Fruit fly (Drosophila melanogaster): Measurements from ENCODE around the gene RhoGAP71E.
A peak's percentile ranks its signal among the peaks of the same experiment; 100 is the strongest.

Gene RhoGAP71E

dm6 chr3L:15592536-15593260 lies 4.0 kb downstream of the RhoGAP71E start (continued):
- TF ChIP-seq CG4617 (GFP tag; optimal IDR thresholded peaks at IDR 0.05; ENCODE audit: borderline replicate concordance) = no peak
- no peak for TF ChIP-seq HLHmδ (GFP tag; optimal IDR thresholded peaks at IDR 0.05)
- peak; percentile 64 for TF ChIP-seq Fer3 (tag; optimal IDR thresholded peaks at IDR 0.05)
- TF ChIP-seq vfl (GFP tag; optimal IDR thresholded peaks at IDR 0.05) = no peak
- no peak for TF ChIP-seq lbe (GFP tag; optimal IDR thresholded peaks at IDR 0.05)
- peak; percentile 50 for TF ChIP-seq Hmr (GFP tag; optimal IDR thresholded peaks at IDR 0.05)
- TF ChIP-seq CG17186 (GFP tag; optimal IDR thresholded peaks at IDR 0.05) = no peak
- TF ChIP-seq stwl (tag; optimal IDR thresholded peaks at IDR 0.05) = no peak
- peak; percentile 48; the same call in 1 of the 2 replicates for TF ChIP-seq Ptx1 (GFP tag; IDR thresholded peaks at IDR 0.05)
- TF ChIP-seq br (optimal IDR thresholded peaks at IDR 0.05) = no peak
- no peak for TF ChIP-seq CG12219 (GFP tag; optimal IDR thresholded peaks at IDR 0.05)
- no peak for TF ChIP-seq CG3995 (GFP tag; optimal IDR thresholded peaks at IDR 0.05)
- peak; percentile 32 for TF ChIP-seq CG15514 (GFP tag; optimal IDR thresholded peaks at IDR 0.05)
- no peak for TF ChIP-seq CG10462 (GFP tag; optimal IDR thresholded peaks at IDR 0.05)
- TF ChIP-seq gcm (GFP tag; optimal IDR thresholded peaks at IDR 0.05) = peak; percentile 60
- TF ChIP-seq gem (tag; optimal IDR thresholded peaks at IDR 0.05) = peak; percentile 85
- no peak for TF ChIP-seq CG3838 (GFP tag; optimal IDR thresholded peaks at IDR 0.05)
- TF ChIP-seq Abd-B (GFP tag; optimal IDR thresholded peaks at IDR 0.05) = peak; percentile 42
- no peak for TF ChIP-seq ara (GFP tag; IDR thresholded peaks at IDR 0.05)
- TF ChIP-seq CG30403 (GFP tag; optimal IDR thresholded peaks at IDR 0.05) = peak; percentile 3
- no peak for TF ChIP-seq ac (GFP tag; optimal IDR thresholded peaks at IDR 0.05)
- no peak for TF ChIP-seq CG2202 (tag; optimal IDR thresholded peaks at IDR 0.05)
- TF ChIP-seq CG17829 (tag; optimal IDR thresholded peaks at IDR 0.05) = peak; percentile 65
- no peak for TF ChIP-seq CG4730 (GFP tag; IDR thresholded peaks at IDR 0.05)
- no peak for TF ChIP-seq Dfd (GFP tag; optimal IDR thresholded peaks at IDR 0.05)
- TF ChIP-seq ato (GFP tag; IDR thresholded peaks at IDR 0.05; ENCODE audit: partially characterized antibody) = no peak
- no peak for TF ChIP-seq TFAM (GFP tag; optimal IDR thresholded peaks at IDR 0.05)
- no peak for TF ChIP-seq hth (optimal IDR thresholded peaks at IDR 0.05)
- TF ChIP-seq CG12769 (tag; optimal IDR thresholded peaks at IDR 0.05) = no peak
- TF ChIP-seq Oli (tag; optimal IDR thresholded peaks at IDR 0.05) = peak; percentile 71
- TF ChIP-seq peb (GFP tag; IDR thresholded peaks at IDR 0.05) = no peak
- no peak for TF ChIP-seq Neu2 (GFP tag; optimal IDR thresholded peaks at IDR 0.05; ENCODE audit: borderline replicate concordance)
- peak; percentile 69 for TF ChIP-seq CG10209 (GFP tag; optimal IDR thresholded peaks at IDR 0.05)
- peak; percentile 75 for TF ChIP-seq PHDP (tag; optimal IDR thresholded peaks at IDR 0.05)
- TF ChIP-seq gcm2 (GFP tag; optimal IDR thresholded peaks at IDR 0.05) = no peak
- TF ChIP-seq exex (tag; optimal IDR thresholded peaks at IDR 0.05) = peak; percentile 7
- no peak for TF ChIP-seq CG12236 (GFP tag; optimal IDR thresholded peaks at IDR 0.05)
- TF ChIP-seq Bteb2 (GFP tag; optimal IDR thresholded peaks at IDR 0.05) = no peak
- TF ChIP-seq CG18764 (GFP tag; optimal IDR thresholded peaks at IDR 0.05) = no peak
- TF ChIP-seq Oaz (GFP tag; IDR thresholded peaks at IDR 0.05) = no peak
- TF ChIP-seq Awh (GFP tag; IDR thresholded peaks at IDR 0.05) = peak; percentile 12; the same call in 1 of the 2 replicates
- TF ChIP-seq sd (tag; optimal IDR thresholded peaks at IDR 0.05) = no peak
- TF ChIP-seq Gug (GFP tag; IDR thresholded peaks at IDR 0.05) = no peak
- no peak for TF ChIP-seq eyg (GFP tag; optimal IDR thresholded peaks at IDR 0.05)
- no peak for TF ChIP-seq NC2α (GFP tag; optimal IDR thresholded peaks at IDR 0.05)
- TF ChIP-seq sima (GFP tag; optimal IDR thresholded peaks at IDR 0.05) = no peak
- no peak for TF ChIP-seq kni (GFP tag; optimal IDR thresholded peaks at IDR 0.05)
- no peak for TF ChIP-seq CG10431 (GFP tag; optimal IDR thresholded peaks at IDR 0.05)
- no peak for TF ChIP-seq CG4854 (GFP tag; optimal IDR thresholded peaks at IDR 0.05)
- TF ChIP-seq Doc2 (GFP tag; IDR thresholded peaks at IDR 0.05) = no peak

Measured in whole organism, embryonic.